Worm (Caenorhabditis elegans) whole organism, L4 larva: ENCODE results near the gene ZK792.12.

Source experiments
- cey-2 ChIP-seq: sonication (generic microtip); optimal IDR thresholded peaks from 3 replicates; lab custom pipeline; 2017; ENCODE audit warnings: missing genetic modification characterization, mild to moderate bottlenecking, missing compliant biosample characterization, antibody characterized with exemption, borderline replicate concordance; ENCODE audit not compliant: insufficient read depth
- fos-1 ChIP-seq: fragments of 150-350 bp; optimal IDR thresholded peaks from 2 replicates; lab custom pipeline; 2014; ENCODE audit warnings: missing biosample characterization, missing genetic modification characterization
- mes-2 ChIP-seq: sonication (generic microtip); optimal IDR thresholded peaks from 2 replicates; lab custom pipeline; 2016; ENCODE audit warnings: missing genotype, mild to moderate bottlenecking, missing genetic modification characterization, missing compliant biosample characterization; ENCODE audit not compliant: poor library complexity, severe bottlenecking
- pqm-1 ChIP-seq: sonication (generic microtip); optimal IDR thresholded peaks from 2 replicates; lab custom pipeline; 2017; ENCODE audit warnings: missing biosample characterization, missing genetic modification characterization
- zip-2 ChIP-seq: fragments of 150-350 bp; optimal IDR thresholded peaks from 2 replicates; lab custom pipeline; 2014; ENCODE audit warnings: missing biosample characterization, missing genetic modification characterization

- TF ChIP-seq mes-2 (tag; lab: Kevin White, UChicago), result no peak
- TF ChIP-seq pqm-1 (tag; lab: Kevin White, UChicago), result no peak
- no peak for TF ChIP-seq zip-2 (tag; lab: Kevin White, UChicago)
- TF ChIP-seq cey-2 (tag; lab: Kevin White, UChicago), result no peak
- TF ChIP-seq fos-1, result no peak
These were observed 48.9 kb upstream of the ZK792.12 start for ce11 chrIV:11644705-11645104.
